Fruit fly (Drosophila melanogaster): ENCODE measurements around the gene CG15317.
A peak's percentile ranks its signal among the peaks of the same experiment; 100 is the strongest.

dm6 chrX:9578696-9579509 lies 22.6 kb upstream of the CG15317 start:
- TF ChIP-seq usp (GFP tag; optimal IDR thresholded peaks at IDR 0.05) (no peak), Dll (optimal IDR thresholded peaks at IDR 0.05) (no peak), psq (optimal IDR thresholded peaks at IDR 0.05) (peak; percentile 39), CG8478 (optimal IDR thresholded peaks at IDR 0.05) (no peak)
